Worm (Caenorhabditis elegans): Measurements from ENCODE around the gene M151.2.

Gene M151.2

DNA sequence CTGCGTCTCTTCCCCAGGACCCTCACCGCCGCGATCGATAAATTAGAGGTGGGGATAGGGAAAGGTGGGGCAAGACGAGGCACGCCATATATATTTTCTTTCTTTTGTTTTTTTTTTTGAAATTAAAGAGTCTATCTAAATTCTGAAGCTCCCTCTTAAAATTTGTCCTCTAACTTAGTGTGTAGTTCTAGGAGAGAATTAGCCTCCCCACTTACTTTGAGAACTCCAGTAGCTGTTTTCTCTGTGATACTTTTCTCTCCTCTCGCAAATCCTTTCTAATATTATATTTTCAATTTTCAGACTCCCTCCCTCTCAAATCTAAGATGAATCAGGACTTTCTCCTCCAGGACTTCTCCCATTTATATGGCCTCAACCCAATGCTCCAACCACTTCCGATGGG, 8.9 kb upstream of the M151.2 start, which contains the start of gene M151.7:
Gene M151.7 (plus strand): TSS at position 301 of the 400 bp plus-strand sequence.
- TF ChIP-seq ref-1 (GFP tag; conservative IDR thresholded peaks at IDR 0.05) (no peak), cog-1 (tag; optimal IDR thresholded peaks at IDR 0.05) (no peak)

DNA sequence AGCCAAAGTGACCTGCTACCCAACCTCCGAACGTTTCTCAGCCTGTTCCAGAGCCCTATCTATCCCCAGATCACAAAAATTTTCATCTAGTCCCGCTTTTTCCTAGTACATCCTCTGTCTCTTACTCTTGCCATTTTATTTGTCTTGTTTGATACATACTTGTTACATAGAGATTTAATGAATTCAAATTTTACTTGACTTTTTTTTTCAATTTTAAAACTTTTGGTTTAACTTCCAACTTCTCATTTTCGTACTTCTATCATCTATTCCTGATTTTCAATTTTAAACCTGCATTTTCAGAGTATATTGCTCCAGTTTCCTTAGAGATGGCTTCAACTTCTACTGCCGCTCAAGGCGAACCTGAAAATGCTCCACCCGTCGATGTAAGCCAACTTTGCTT, 4.0 kb upstream of the M151.2 start, which contains the start of gene M151.3:
Gene M151.3 (plus strand): TSS at position 301 of the 400 bp plus-strand sequence.
- TF ChIP-seq cog-1 (tag; optimal IDR thresholded peaks at IDR 0.05) (no peak), ztf-29 (GFP tag; IDR thresholded peaks at IDR 0.05) (no peak), med-1 (GFP tag; optimal IDR thresholded peaks at IDR 0.05; ENCODE audit: insufficient read depth) (no peak), ztf-23 (GFP tag; IDR thresholded peaks at IDR 0.05) (no peak), ref-1 (GFP tag; conservative IDR thresholded peaks at IDR 0.05) (no peak), flt-1 (GFP tag; IDR thresholded peaks at IDR 0.05) (no peak)

DNA sequence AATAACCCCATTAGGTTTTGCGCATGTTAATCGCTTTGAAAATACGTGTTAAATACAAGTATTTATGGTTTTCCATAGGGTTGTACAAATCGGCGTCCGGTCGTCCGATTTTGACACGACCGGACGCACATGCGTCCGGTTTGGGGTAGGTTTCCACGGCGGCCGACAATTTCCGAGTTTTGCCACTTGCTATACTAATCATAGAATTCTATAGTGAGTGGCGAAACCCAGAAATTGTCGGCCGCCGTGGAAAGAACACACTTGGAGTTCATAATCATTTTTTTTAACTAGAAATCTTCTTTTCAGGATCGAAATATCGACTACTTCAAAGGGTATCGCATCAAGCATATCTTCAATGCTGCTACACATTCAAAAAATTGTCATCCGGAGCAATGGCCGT, 3.9 kb downstream of the M151.2 start:
- no peak for TF ChIP-seq ztf-29 (GFP tag; IDR thresholded peaks at IDR 0.05)
- no peak for TF ChIP-seq cog-1 (tag; optimal IDR thresholded peaks at IDR 0.05)
- no peak for TF ChIP-seq T22C8.4 (GFP tag; IDR thresholded peaks at IDR 0.05)
- no peak for TF ChIP-seq klf-2 (GFP tag; conservative IDR thresholded peaks at IDR 0.05)
- no peak for TF ChIP-seq ztf-23 (GFP tag; IDR thresholded peaks at IDR 0.05)
- no peak for TF ChIP-seq flt-1 (GFP tag; IDR thresholded peaks at IDR 0.05)
- no peak for TF ChIP-seq tab-1 (GFP tag; IDR thresholded peaks at IDR 0.05)
- no peak for TF ChIP-seq med-1 (GFP tag; optimal IDR thresholded peaks at IDR 0.05; ENCODE audit: insufficient read depth)
- TF ChIP-seq ref-1 (GFP tag; conservative IDR thresholded peaks at IDR 0.05) = no peak

DNA sequence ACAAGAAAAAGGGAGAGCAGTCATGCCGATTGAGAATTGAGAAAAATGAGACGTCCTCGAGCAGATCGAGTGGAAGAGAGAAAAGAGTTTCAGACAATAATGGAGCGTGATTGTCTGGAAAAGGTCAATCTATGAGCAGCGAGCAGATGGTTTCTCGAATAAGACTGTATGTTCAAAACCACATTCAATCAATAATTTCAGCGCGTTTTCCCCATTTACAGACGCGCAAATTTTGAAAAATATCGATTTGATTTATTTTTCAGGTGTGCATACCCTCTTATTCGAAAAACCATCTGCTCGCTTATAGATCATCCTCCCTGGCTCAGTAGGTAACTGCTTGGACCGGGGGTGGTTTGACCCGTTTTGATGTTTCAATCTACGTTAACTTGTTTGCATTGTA, 8.3 kb downstream of the M151.2 start, which contains the start of gene fbxb-31:
Gene fbxb-31 (minus strand): TSS at position 101 of the 400 bp plus-strand sequence.
- no peak for TF ChIP-seq flt-1 (GFP tag; IDR thresholded peaks at IDR 0.05)
- TF ChIP-seq med-1 (GFP tag; optimal IDR thresholded peaks at IDR 0.05; ENCODE audit: insufficient read depth) = no peak
- TF ChIP-seq ref-1 (GFP tag; conservative IDR thresholded peaks at IDR 0.05) = no peak
- TF ChIP-seq cog-1 (tag; optimal IDR thresholded peaks at IDR 0.05) = no peak
- TF ChIP-seq klf-2 (GFP tag; conservative IDR thresholded peaks at IDR 0.05) = no peak

DNA sequence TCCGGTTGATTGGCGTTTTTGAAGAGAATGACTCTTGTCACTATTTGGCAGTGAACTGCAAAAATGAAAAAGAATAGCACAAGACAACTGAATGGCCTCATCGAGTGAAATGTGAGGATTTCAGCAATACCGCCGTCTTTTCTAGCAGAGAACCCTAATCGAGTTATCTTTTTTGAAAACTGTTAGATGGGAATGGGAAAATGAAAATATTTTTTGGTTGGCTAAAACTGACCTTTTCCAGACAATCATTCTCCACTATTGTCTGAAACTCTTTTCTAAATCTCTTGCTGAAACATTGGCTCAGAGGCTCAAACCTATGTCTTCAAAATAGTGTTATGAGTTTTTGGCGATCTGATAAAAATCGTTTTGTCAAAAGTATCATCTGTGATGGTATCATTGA, 9.3 kb downstream of the M151.2 start, which contains the start of gene M151.10:
Gene M151.10 (minus strand): TSS at position 101 of the 400 bp plus-strand sequence.
- TF ChIP-seq ztf-29 (GFP tag; IDR thresholded peaks at IDR 0.05) (no peak), flt-1 (GFP tag; IDR thresholded peaks at IDR 0.05) (no peak), cog-1 (tag; optimal IDR thresholded peaks at IDR 0.05) (no peak), ztf-23 (GFP tag; IDR thresholded peaks at IDR 0.05) (no peak), med-1 (GFP tag; optimal IDR thresholded peaks at IDR 0.05; ENCODE audit: insufficient read depth) (no peak), tab-1 (GFP tag; IDR thresholded peaks at IDR 0.05) (no peak), klf-2 (GFP tag; conservative IDR thresholded peaks at IDR 0.05) (no peak)

ce11 chrII:3641197-3641596, 10.3 kb downstream of the M151.2 start, which contains the start of gene M151.1:
M151.1 (plus strand) TSS chrII:3641497.
- TF ChIP-seq ztf-23 (GFP tag; IDR thresholded peaks at IDR 0.05) (no peak), ztf-29 (GFP tag; IDR thresholded peaks at IDR 0.05) (no peak), tab-1 (GFP tag; IDR thresholded peaks at IDR 0.05) (no peak), med-1 (GFP tag; optimal IDR thresholded peaks at IDR 0.05; ENCODE audit: insufficient read depth) (no peak), T22C8.4 (GFP tag; IDR thresholded peaks at IDR 0.05) (no peak), ref-1 (GFP tag; conservative IDR thresholded peaks at IDR 0.05) (no peak), flt-1 (GFP tag; IDR thresholded peaks at IDR 0.05) (no peak), cog-1 (tag; optimal IDR thresholded peaks at IDR 0.05) (no peak), klf-2 (GFP tag; conservative IDR thresholded peaks at IDR 0.05) (no peak)

DNA sequence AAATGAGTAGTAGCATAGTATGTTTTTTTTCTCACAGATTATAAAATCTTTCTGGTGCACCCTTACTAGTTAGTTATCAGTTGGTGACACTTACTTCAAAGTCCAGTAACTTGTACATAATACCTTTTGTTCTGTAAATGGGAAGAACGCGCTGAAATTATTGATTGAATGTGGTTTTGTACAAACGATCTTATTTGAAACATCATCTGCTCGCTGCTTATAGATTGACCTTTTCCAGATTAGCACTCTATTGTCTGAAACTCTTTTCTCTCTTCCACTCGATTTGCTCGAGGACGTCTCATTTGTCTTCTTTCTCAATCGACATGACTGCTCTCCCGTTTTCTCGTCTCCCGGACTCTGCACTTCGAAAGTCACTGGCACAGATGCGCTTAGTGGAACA, 16.2 kb downstream of the M151.2 start, which contains the start of gene fbxb-33:
Gene fbxb-33 (plus strand): TSS at position 301 of the 400 bp plus-strand sequence.
- TF ChIP-seq tab-1 (GFP tag; IDR thresholded peaks at IDR 0.05) = no peak
- TF ChIP-seq ref-1 (GFP tag; conservative IDR thresholded peaks at IDR 0.05) = no peak
- no peak for TF ChIP-seq T22C8.4 (GFP tag; IDR thresholded peaks at IDR 0.05)
- TF ChIP-seq med-1 (GFP tag; optimal IDR thresholded peaks at IDR 0.05; ENCODE audit: insufficient read depth) = no peak
- TF ChIP-seq cog-1 (tag; optimal IDR thresholded peaks at IDR 0.05) = no peak
- no peak for TF ChIP-seq klf-2 (GFP tag; conservative IDR thresholded peaks at IDR 0.05)
- no peak for TF ChIP-seq flt-1 (GFP tag; IDR thresholded peaks at IDR 0.05)
- no peak for TF ChIP-seq ztf-29 (GFP tag; IDR thresholded peaks at IDR 0.05)

DNA sequence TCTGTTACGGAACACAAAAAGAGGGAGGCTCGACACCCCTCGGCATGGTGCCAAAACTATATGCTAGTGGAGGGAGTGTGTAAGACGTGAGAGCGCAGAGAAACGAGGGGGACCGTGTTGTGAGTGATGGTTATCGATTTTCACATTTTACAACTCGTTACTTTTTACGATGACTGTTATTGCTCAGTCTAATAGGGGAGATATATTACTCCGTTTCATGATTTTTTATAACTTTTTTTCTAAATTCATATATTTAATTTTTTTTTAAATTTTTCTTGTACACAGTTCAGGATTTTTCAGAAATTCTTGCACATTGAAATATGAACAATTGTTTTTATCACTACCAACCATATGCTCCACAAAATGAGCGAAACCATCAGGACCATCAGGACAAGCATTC, 24.5 kb downstream of the M151.2 start, which contains the start of gene F19B10.5:
Gene F19B10.5 (plus strand): TSS at position 301 of the 400 bp plus-strand sequence.
- TF ChIP-seq med-1 (GFP tag; optimal IDR thresholded peaks at IDR 0.05; ENCODE audit: insufficient read depth) (no peak), ref-1 (GFP tag; conservative IDR thresholded peaks at IDR 0.05) (no peak), klf-2 (GFP tag; conservative IDR thresholded peaks at IDR 0.05) (no peak), tab-1 (GFP tag; IDR thresholded peaks at IDR 0.05) (no peak), ztf-23 (GFP tag; IDR thresholded peaks at IDR 0.05) (no peak)

DNA sequence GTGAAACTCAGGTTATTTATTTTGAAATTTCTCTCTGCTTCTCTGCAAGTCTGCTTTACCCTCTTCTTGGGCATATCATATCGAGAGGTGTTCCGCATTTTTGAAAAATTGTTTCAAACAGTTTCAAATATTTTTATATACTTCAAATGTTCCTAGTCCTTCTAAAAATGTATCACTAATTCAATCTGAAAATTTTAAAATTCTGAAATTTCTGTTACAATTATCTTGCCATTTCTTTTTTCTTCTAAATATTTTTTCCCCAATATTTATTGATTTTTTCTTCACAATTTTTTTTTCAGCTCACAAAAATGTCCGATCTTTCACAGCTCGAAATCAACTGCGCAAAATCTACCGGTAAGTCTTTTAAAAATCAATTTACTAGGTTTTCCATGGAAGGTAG, 28.9 kb downstream of the M151.2 start, which contains the start of gene F19B10.4:
Gene F19B10.4 (plus strand): TSS at position 301 of the 400 bp plus-strand sequence.
- TF ChIP-seq ztf-23 (GFP tag; IDR thresholded peaks at IDR 0.05) (no peak), cog-1 (tag; optimal IDR thresholded peaks at IDR 0.05) (no peak), tab-1 (GFP tag; IDR thresholded peaks at IDR 0.05) (no peak), ztf-29 (GFP tag; IDR thresholded peaks at IDR 0.05) (no peak), klf-2 (GFP tag; conservative IDR thresholded peaks at IDR 0.05) (no peak), ref-1 (GFP tag; conservative IDR thresholded peaks at IDR 0.05) (no peak), T22C8.4 (GFP tag; IDR thresholded peaks at IDR 0.05) (no peak), med-1 (GFP tag; optimal IDR thresholded peaks at IDR 0.05; ENCODE audit: insufficient read depth) (no peak)

DNA sequence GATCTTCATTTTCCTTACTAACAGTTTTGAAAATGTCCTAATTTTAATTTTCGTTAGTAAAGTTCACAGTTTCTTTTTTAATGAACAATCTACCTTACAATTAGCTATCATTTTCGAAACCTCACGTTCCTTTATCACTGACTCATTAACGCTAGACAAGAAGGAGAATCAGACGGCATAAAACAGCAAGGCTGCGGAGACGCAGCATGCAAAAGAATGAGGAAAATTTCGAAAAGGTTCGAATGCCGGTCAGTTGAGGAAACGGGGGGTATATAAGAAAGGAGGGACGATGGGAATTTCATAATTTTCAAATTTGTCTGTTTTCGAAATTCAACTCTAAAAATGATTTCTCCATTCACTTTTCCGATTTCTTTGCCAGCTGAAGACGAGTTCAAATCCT, 31.0 kb downstream of the M151.2 start, which contains the start of gene F19B10.13:
Gene F19B10.13 (plus strand): TSS at position 343 of the 400 bp plus-strand sequence.
- no peak for TF ChIP-seq tab-1 (GFP tag; IDR thresholded peaks at IDR 0.05)
- TF ChIP-seq cog-1 (tag; optimal IDR thresholded peaks at IDR 0.05) = no peak
- TF ChIP-seq ref-1 (GFP tag; conservative IDR thresholded peaks at IDR 0.05) = no peak
- TF ChIP-seq ztf-29 (GFP tag; IDR thresholded peaks at IDR 0.05) = no peak
- TF ChIP-seq med-1 (GFP tag; optimal IDR thresholded peaks at IDR 0.05; ENCODE audit: insufficient read depth) = no peak
- TF ChIP-seq ztf-23 (GFP tag; IDR thresholded peaks at IDR 0.05) = no peak
